Worm (Caenorhabditis elegans): ENCODE data around the gene K12H6.5.

Gene K12H6.5

DNA sequence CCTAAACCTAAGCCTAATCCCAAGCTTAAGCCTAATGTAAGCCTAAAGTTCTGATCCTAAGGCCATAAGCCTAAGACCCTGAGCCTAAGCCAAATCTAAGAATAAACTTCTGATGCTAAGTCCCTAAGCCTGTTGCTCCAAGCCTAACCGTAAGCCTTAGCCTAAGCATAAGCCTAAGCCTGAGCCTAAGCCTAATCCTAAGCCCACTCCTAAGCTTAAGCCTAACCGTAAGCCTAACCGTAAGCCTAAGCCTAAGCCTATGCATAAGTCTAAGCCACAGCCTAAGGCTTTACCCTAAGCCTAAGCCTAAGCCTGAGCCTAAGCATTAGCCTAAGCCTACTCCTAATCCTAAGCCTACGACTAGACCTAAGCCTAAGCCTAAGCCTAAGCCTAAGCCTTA is 33.3 kb upstream of the K12H6.5 start:
- TF ChIP-seq skn-1 (tag; optimal IDR thresholded peaks at IDR 0.05) (no peak), nhr-10 (tag; optimal IDR thresholded peaks at IDR 0.05) (no peak), nhr-11 (tag; optimal IDR thresholded peaks at IDR 0.05) (no peak), dmd-4 (tag; optimal IDR thresholded peaks at IDR 0.05) (no peak), sma-9 (GFP tag; optimal IDR thresholded peaks at IDR 0.05) (no peak), sma-9 (tag; optimal IDR thresholded peaks at IDR 0.05) (no peak), C34F6.9 (tag; optimal IDR thresholded peaks at IDR 0.05) (no peak), F13H6.1 (tag; optimal IDR thresholded peaks at IDR 0.05) (no peak), mdl-1 (tag; optimal IDR thresholded peaks at IDR 0.05) (no peak), unc-55 (GFP tag; optimal IDR thresholded peaks at IDR 0.05) (no peak), ama-1 (optimal IDR thresholded peaks at IDR 0.05) (no peak), nhr-77 (tag; optimal IDR thresholded peaks at IDR 0.05) (no peak), egl-27 (tag; optimal IDR thresholded peaks at IDR 0.05) (no peak), fos-1 (tag; optimal IDR thresholded peaks at IDR 0.05) (no peak)

DNA sequence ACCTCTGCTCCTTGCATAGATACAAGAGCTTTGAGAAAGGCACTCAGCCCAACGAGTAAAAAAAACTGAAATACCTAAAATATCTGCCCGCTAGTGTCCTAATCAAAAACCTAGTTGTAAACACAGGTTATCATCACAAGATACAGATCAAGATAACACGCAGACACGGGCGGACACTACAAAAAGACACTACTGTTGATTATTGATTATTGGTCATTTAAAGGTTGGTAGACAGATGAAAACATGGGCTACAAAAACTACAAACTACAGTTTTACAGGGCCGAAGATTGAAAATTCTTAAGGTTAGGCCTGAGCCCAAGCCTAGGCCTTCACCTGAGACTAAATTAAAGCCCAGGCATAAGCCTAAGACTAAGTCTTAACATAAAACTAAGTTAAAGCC is 32.9 kb upstream of the K12H6.5 start:
- TF ChIP-seq egl-27 (tag; optimal IDR thresholded peaks at IDR 0.05) (no peak), nhr-6 (tag; optimal IDR thresholded peaks at IDR 0.05) (no peak), nhr-23 (tag; optimal IDR thresholded peaks at IDR 0.05) (no peak), dmd-4 (tag; optimal IDR thresholded peaks at IDR 0.05) (no peak), sma-9 (GFP tag; optimal IDR thresholded peaks at IDR 0.05) (peak; percentile 20), sma-9 (tag; optimal IDR thresholded peaks at IDR 0.05) (no peak), ceh-16 (tag; optimal IDR thresholded peaks at IDR 0.05) (no peak)

DNA sequence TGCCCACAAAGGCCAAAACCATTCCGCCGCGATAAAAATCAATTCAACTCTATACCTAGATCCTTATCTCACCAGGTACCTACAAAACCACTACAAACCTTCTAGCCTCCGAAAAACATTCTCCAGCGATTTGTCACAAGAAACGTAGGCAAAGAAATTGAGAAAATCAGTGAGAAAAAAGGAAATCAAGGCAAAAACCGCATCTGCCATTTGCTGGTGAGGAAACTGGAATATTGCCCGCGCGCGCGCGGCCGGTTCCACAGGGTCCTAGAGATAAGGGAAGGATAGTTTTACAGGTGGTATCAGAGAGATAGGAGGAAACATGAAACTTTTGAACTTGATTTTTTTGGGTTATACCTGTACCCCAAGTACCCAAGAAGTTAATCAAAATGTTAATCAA is 31.6 kb upstream of the K12H6.5 start:
- TF ChIP-seq blmp-1 (tag; optimal IDR thresholded peaks at IDR 0.05; ENCODE audit: insufficient read depth) (peak; percentile 6), aly-2 (tag; optimal IDR thresholded peaks at IDR 0.05) (no peak), ceh-16 (tag; optimal IDR thresholded peaks at IDR 0.05) (peak; percentile 53), mdl-1 (tag; optimal IDR thresholded peaks at IDR 0.05) (no peak), nhr-21 (tag; optimal IDR thresholded peaks at IDR 0.05) (peak; percentile 35), sma-9 (GFP tag; optimal IDR thresholded peaks at IDR 0.05) (peak; percentile 8), sma-9 (tag; optimal IDR thresholded peaks at IDR 0.05) (no peak), nhr-25 (tag; optimal IDR thresholded peaks at IDR 0.05) (peak; percentile 67)

DNA sequence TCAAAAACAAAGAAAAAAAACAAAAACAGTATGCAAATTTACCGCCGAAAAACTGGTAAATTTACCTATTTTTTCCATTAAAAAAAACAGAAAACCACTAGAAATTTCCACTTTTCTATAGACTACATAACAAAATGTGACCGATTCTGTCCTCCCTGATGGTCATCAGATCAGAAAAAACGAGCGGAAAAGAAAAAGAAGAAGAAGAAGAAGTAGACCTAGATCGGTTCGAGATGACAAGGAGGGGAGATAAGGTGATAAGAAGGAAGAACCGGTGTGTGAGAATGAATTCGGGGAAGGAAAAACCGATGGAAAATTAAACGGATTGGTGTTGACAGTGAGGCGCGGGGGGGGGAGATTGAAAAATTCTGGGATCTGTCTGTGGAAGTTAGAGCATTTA is 30.1 kb upstream of the K12H6.5 start:
- TF ChIP-seq lin-13 (GFP tag; optimal IDR thresholded peaks at IDR 0.05) (no peak), nhr-12 (tag; optimal IDR thresholded peaks at IDR 0.05) (no peak), R02D3.7 (tag; optimal IDR thresholded peaks at IDR 0.05) (no peak), alr-1 (tag; optimal IDR thresholded peaks at IDR 0.05) (no peak), fos-1 (tag; optimal IDR thresholded peaks at IDR 0.05) (peak; percentile 7), dmd-4 (tag; optimal IDR thresholded peaks at IDR 0.05) (no peak)

DNA sequence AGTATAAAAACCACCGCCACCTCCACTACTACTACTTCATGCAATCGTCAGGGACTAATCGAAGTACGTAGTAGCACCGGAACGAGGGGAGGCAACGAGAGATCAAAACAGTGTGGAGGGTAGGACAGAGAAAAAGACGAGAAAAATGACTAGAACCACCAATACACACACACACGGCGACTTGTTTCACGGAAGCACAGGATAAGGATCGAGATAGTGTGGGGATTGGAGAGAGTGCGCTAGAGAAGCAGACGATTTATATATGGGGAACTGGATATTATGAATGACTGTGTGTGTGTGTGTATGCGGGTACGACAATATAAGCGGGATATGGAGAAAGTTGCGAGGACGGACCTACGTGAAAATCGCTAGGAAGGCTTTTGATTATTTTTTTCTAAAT is 28.8 kb upstream of the K12H6.5 start:
- TF ChIP-seq F13H6.1 (tag; optimal IDR thresholded peaks at IDR 0.05) (peak; percentile 12), dmd-4 (tag; optimal IDR thresholded peaks at IDR 0.05) (no peak), blmp-1 (tag; optimal IDR thresholded peaks at IDR 0.05; ENCODE audit: insufficient read depth) (peak; percentile 12), sma-3 (GFP tag; optimal IDR thresholded peaks at IDR 0.05) (peak; percentile 6), nhr-129 (tag; optimal IDR thresholded peaks at IDR 0.05) (peak; percentile 25), snpc-4 (tag; optimal IDR thresholded peaks at IDR 0.05) (no peak), aly-2 (tag; optimal IDR thresholded peaks at IDR 0.05) (no peak), ZK546.5 (tag; optimal IDR thresholded peaks at IDR 0.05) (no peak), nhr-25 (tag; optimal IDR thresholded peaks at IDR 0.05) (peak; percentile 63)

DNA sequence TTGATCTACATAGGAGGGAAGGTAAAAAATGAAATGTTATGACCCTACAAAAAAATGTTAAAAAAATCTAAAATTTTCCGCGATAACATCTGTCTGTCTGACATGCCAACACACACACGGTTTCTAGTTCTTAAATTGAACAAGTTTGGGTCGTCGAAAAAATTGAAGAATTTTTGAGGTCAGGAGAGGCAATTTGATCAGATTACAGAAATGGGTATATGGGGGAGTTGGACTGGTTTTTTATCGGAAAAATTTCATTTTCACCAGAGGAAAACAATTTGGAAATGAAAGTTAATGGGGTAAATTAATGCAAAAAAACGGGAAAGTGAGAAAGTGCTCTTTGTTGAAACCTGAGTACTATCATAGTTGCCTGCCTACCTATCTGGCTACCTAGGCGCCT is 27.8 kb upstream of the K12H6.5 start:
- no peak for TF ChIP-seq ztf-1 (GFP tag; conservative IDR thresholded peaks at IDR 0.05)
- TF ChIP-seq nhr-25 (tag; optimal IDR thresholded peaks at IDR 0.05): peak; percentile 53
- no peak for TF ChIP-seq mbf-1 (tag; optimal IDR thresholded peaks at IDR 0.05)
- peak; percentile 43 for TF ChIP-seq blmp-1 (tag; optimal IDR thresholded peaks at IDR 0.05; ENCODE audit: insufficient read depth)

DNA sequence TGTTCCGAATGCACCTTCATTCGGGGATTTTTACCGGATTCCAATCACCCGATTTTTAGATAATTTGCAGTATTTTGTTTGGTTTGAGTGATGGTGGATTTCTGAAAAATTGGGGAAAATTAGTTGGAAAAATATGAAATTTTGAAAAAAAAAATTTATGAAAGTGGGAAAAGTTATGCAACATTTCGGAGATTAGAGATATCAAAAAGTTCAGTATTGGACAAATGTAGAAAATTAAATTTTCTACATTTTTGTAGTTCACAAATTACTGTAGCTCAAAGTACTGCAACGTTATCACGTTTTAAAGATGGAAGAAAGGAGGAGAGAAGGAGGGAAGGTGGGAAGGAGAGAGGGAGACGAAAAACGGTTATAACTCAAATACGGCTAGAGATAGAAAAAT is 26.5 kb upstream of the K12H6.5 start, which contains the start of gene ptc-3:
ptc-3 (minus strand) TSS at position 101 of the 400 bp plus-strand sequence.
- TF ChIP-seq nhr-129 (tag; optimal IDR thresholded peaks at IDR 0.05) (no peak), nhr-25 (tag; optimal IDR thresholded peaks at IDR 0.05) (no peak), elt-1 (tag; optimal IDR thresholded peaks at IDR 0.05) (no peak), crh-2 (tag; optimal IDR thresholded peaks at IDR 0.05) (no peak), elt-3 (tag; optimal IDR thresholded peaks at IDR 0.05) (no peak), egl-27 (tag; optimal IDR thresholded peaks at IDR 0.05) (no peak), ceh-82 (tag; optimal IDR thresholded peaks at IDR 0.05) (no peak), nhr-6 (tag; optimal IDR thresholded peaks at IDR 0.05) (no peak), zag-1 (tag; optimal IDR thresholded peaks at IDR 0.05) (no peak), C34F6.9 (tag; optimal IDR thresholded peaks at IDR 0.05) (no peak), F13H6.1 (tag; optimal IDR thresholded peaks at IDR 0.05) (no peak), ztf-4 (tag; optimal IDR thresholded peaks at IDR 0.05) (no peak), nhr-11 (tag; optimal IDR thresholded peaks at IDR 0.05) (no peak), aly-2 (tag; optimal IDR thresholded peaks at IDR 0.05) (no peak), unc-55 (GFP tag; optimal IDR thresholded peaks at IDR 0.05) (no peak), unc-62 (GFP tag; optimal IDR thresholded peaks at IDR 0.05) (no peak), snpc-4 (tag; optimal IDR thresholded peaks at IDR 0.05) (no peak), alr-1 (tag; optimal IDR thresholded peaks at IDR 0.05) (no peak), mab-5 (tag; optimal IDR thresholded peaks at IDR 0.05) (no peak), lin-39 (tag; optimal IDR thresholded peaks at IDR 0.05) (no peak)

Data from whole organism, L2 larva.